Worm (Caenorhabditis elegans) whole organism, young adult: ENCODE measurements around the gene nas-6.

ENCODE experiments used
- F22D6.2 ChIP-seq: sonication (generic microtip); optimal IDR thresholded peaks from 2 replicates; lab custom pipeline; 2016; ENCODE audit warnings: mild to moderate bottlenecking, missing genetic modification characterization, missing compliant biosample characterization
- efl-1 ChIP-seq: fragments of 150-350 bp; optimal IDR thresholded peaks from 2 replicates; lab custom pipeline; 2014; ENCODE audit warnings: missing biosample characterization, missing genetic modification reagents, missing genetic modification characterization
- ets-4 ChIP-seq: fragments of 200-800 bp; sonication (Bioruptor generic); optimal IDR thresholded peaks from 2 replicates; lab custom pipeline; 2018; ENCODE audit warnings: mild to moderate bottlenecking, missing genetic modification characterization, missing compliant biosample characterization
- let-526 ChIP-seq: fragments of 200-800 bp; sonication (Bioruptor generic); IDR thresholded peaks from 2 replicates; pipeline ENCODE4 v1.3.6; 2022; ENCODE audit warnings: missing genetic modification reagents, missing genetic modification characterization, missing compliant biosample characterization
- let-607 ChIP-seq, 2 experiments: fragments of 200-800 bp in 1 of 2; sonication (Bioruptor generic) in 1 of 2; sonication (generic microtip) in 1 of 2; optimal IDR thresholded peaks; 2 replicates each; lab custom pipeline; 2016 to 2018; ENCODE audit warnings: mild to moderate bottlenecking in 2 of 2, missing compliant biosample characterization in 2 of 2, missing genetic modification characterization in 2 of 2, moderate library complexity in 2 of 2, missing genotype in 1 of 2
- lin-35 ChIP-seq, 3 experiments: fragments of 150-350 bp in 2 of 3; sonication (generic microtip) in 1 of 3; optimal IDR thresholded peaks; 2 replicates each; lab custom pipeline; 2014 to 2018; ENCODE audit warnings: missing biosample characterization in 3 of 3, missing genetic modification characterization in 3 of 3, missing genetic modification reagents in 3 of 3
- nfya-1 ChIP-seq: sonication (generic microtip); optimal IDR thresholded peaks from 2 replicates; lab custom pipeline; 2017; ENCODE audit warnings: antibody characterized with exemption, missing compliant biosample characterization, missing genetic modification characterization, borderline replicate concordance; ENCODE audit not compliant: insufficient read depth
- nhr-179 ChIP-seq: sonication (generic microtip); optimal IDR thresholded peaks from 2 replicates; lab custom pipeline; 2016; ENCODE audit warnings: mild to moderate bottlenecking, missing genetic modification characterization, missing compliant biosample characterization
- snpc-4 ChIP-seq, 5 experiments: fragments of 150-350 bp in 1 of 5; sonication (generic microtip) in 4 of 5; optimal IDR thresholded peaks; 2 replicates each; lab custom pipeline; 2014 to 2018; ENCODE audit warnings: missing genetic modification characterization in 5 of 5, missing biosample characterization in 3 of 5, antibody characterized with exemption in 2 of 5, mild to moderate bottlenecking in 2 of 5, missing compliant biosample characterization in 2 of 5, missing genotype in 2 of 5, moderate library complexity in 2 of 5, missing genetic modification reagents in 1 of 5
- zim-3 ChIP-seq: sonication (generic microtip); optimal IDR thresholded peaks from 2 replicates; lab custom pipeline; 2017; ENCODE audit warnings: mild to moderate bottlenecking, missing genetic modification characterization, moderate library complexity, missing compliant biosample characterization
- ztf-25 ChIP-seq: fragments of 200-800 bp; sonication (Bioruptor generic); IDR thresholded peaks from 2 replicates; pipeline ENCODE4 v1.3.6; 2022; ENCODE audit warnings: missing genetic modification reagents, missing genetic modification characterization, missing compliant biosample characterization
- ztf-6 ChIP-seq: fragments of 200-800 bp; sonication (Bioruptor generic); IDR thresholded peaks from 2 replicates; pipeline ENCODE4 v1.3.6; 2022; ENCODE audit warnings: missing genetic modification reagents, missing genetic modification characterization, missing compliant biosample characterization

DNA sequence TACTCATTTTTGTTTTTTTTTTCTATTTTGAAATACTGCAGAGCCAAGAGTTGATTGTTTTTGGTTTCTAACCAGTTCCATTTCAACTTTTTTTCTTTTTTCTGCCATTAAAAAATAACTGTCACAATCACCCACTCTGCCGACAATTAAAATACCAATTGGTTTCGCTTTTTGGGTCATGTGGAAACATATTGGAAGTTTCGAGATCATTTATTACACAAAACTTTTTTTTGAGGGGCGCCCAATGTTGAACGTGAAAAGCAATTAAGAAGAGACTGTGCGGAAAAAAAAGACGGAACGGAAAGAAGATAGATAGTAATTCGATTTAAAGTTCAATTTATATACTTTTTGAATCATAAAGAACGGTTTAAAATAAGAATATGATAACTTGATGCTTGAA is 16.5 kb downstream of the nas-6 start:
- no peak for TF ChIP-seq efl-1 (GFP tag; lab: Kevin White, UChicago)
- TF ChIP-seq ztf-6, result no peak
- no peak for TF ChIP-seq zim-3 (tag; lab: Kevin White, UChicago)
- no peak for TF ChIP-seq let-607 (tag; optimal IDR thresholded peaks at IDR 0.05; lab: Kevin White, UChicago)
- no peak for TF ChIP-seq F22D6.2
- no peak for TF ChIP-seq ets-4 (GFP tag; lab: Kevin White, UChicago)
- no peak for TF ChIP-seq lin-35 (GFP tag; optimal IDR thresholded peaks at IDR 0.05; lab: Kevin White, UChicago)
- no peak for TF ChIP-seq let-526 (GFP tag; lab: Robert Waterston, UW)
- no peak for TF ChIP-seq snpc-4 (GFP tag; optimal IDR thresholded peaks at IDR 0.05; lab: Kevin White, UChicago)
- TF ChIP-seq snpc-4 (tag; optimal IDR thresholded peaks at IDR 0.05; lab: Kevin White, UChicago), result no peak
- no peak for TF ChIP-seq ztf-25
- no peak for TF ChIP-seq nfya-1 (tag; lab: Kevin White, UChicago)
- no peak for TF ChIP-seq nhr-179 (tag; lab: Kevin White, UChicago)
